Worm (Caenorhabditis elegans): ENCODE measurements around the gene mtre-1.

The mtre-1 gene

ce11 chrII:8001428-8001827, 48.9 kb downstream of the mtre-1 start:
- TF ChIP-seq ama-1 (optimal IDR thresholded peaks at IDR 0.05) (no peak), F13C5.2 (tag; optimal IDR thresholded peaks at IDR 0.05) (no peak), hmbx-1 (tag; optimal IDR thresholded peaks at IDR 0.05) (no peak), scrt-1 (GFP tag; IDR thresholded peaks at IDR 0.05) (no peak), hnd-1 (tag; optimal IDR thresholded peaks at IDR 0.05) (no peak), tbx-11 (GFP tag; IDR thresholded peaks at IDR 0.05) (no peak), ceh-13 (GFP tag; optimal IDR thresholded peaks at IDR 0.05) (no peak), ets-7 (tag; optimal IDR thresholded peaks at IDR 0.05) (no peak), ceh-36 (tag; optimal IDR thresholded peaks at IDR 0.05) (no peak), hmg-4 (GFP tag; optimal IDR thresholded peaks at IDR 0.05) (no peak), tbx-37 (GFP tag; conservative IDR thresholded peaks at IDR 0.05) (no peak), flt-1 (GFP tag; IDR thresholded peaks at IDR 0.05) (no peak)

Measured in whole organism, early embryonic.